Fruit fly (Drosophila melanogaster) whole organism, wandering third instar larva: ENCODE measurements around the gene Faf2.

Experiments used
- Abd-B ChIP-seq: fragments of >200 bp; optimal IDR thresholded peaks from 2 replicates; lab custom pipeline; 2017; ENCODE audit warnings: missing biosample characterization, missing genetic modification characterization
- CG32264 ChIP-seq: fragments of 200-800 bp; sonication (Bioruptor generic); optimal IDR thresholded peaks from 2 replicates; lab custom pipeline; 2016; ENCODE audit warnings: missing biosample characterization, missing genetic modification characterization
- CG9705 ChIP-seq: fragments of 200-800 bp; sonication (Bioruptor generic); optimal IDR thresholded peaks from 2 replicates; lab custom pipeline; 2018; ENCODE audit warnings: missing biosample characterization, mild to moderate bottlenecking, missing genetic modification characterization
- CrebA ChIP-seq: fragments of 200-800 bp; sonication (Bioruptor generic); optimal IDR thresholded peaks from 2 replicates; lab custom pipeline; 2016; ENCODE audit warnings: missing biosample characterization, mild to moderate bottlenecking, missing genetic modification characterization, borderline replicate concordance
- Dfd ChIP-seq: fragments of >200 bp; optimal IDR thresholded peaks from 2 replicates; lab custom pipeline; 2017; ENCODE audit warnings: missing biosample characterization, missing genetic modification characterization
- Dif ChIP-seq: fragments of 200-275, 200-300 bp; sonication (Bioruptor generic); optimal IDR thresholded peaks from 2 replicates; lab custom pipeline; 2018; ENCODE audit warnings: missing biosample characterization, missing genetic modification characterization; ENCODE audit not compliant: partially characterized antibody
- GATAd ChIP-seq: sonication (Bioruptor generic); optimal IDR thresholded peaks from 2 replicates; lab custom pipeline; 2016; ENCODE audit warnings: missing biosample characterization, missing genetic modification characterization
- HLH106 ChIP-seq: fragments of 200-800 bp; optimal IDR thresholded peaks from 3 replicates; lab custom pipeline; 2019; ENCODE audit warnings: missing biosample characterization, mild to moderate bottlenecking, missing genetic modification characterization, moderate library complexity
- Hnf4 ChIP-seq: fragments of 200-800 bp; sonication (Bioruptor generic); optimal IDR thresholded peaks from 2 replicates; lab custom pipeline; 2016; ENCODE audit warnings: missing biosample characterization, mild to moderate bottlenecking, missing genetic modification characterization
- Hr78 ChIP-seq: fragments of >200 bp; optimal IDR thresholded peaks from 2 replicates; lab custom pipeline; 2017; ENCODE audit warnings: missing biosample characterization, missing genetic modification characterization
- Myc ChIP-seq: fragments of >200 bp; optimal IDR thresholded peaks from 2 replicates; lab custom pipeline; 2017
- N ChIP-seq: fragments of >200 bp; optimal IDR thresholded peaks from 2 replicates; lab custom pipeline; 2018; ENCODE audit warnings: missing biosample characterization, missing external identifiers, missing genetic modification characterization
- OdsH ChIP-seq: fragments of 200-800 bp; sonication (Bioruptor generic); optimal IDR thresholded peaks from 2 replicates; lab custom pipeline; 2016; ENCODE audit warnings: missing biosample characterization, mild to moderate bottlenecking, missing genetic modification characterization
- Rel ChIP-seq, 2 experiments: fragments of 200-800 bp; sonication (Bioruptor generic) in 1 of 2; optimal IDR thresholded peaks; 2 replicates in 1 of 2; 3 replicates in 1 of 2; lab custom pipeline; 2016 to 2019; ENCODE audit warnings: mild to moderate bottlenecking in 2 of 2, missing biosample characterization in 2 of 2, missing genetic modification characterization in 2 of 2, moderate library complexity in 1 of 2
- Sp1 ChIP-seq: fragments of 200-800 bp; sonication (Bioruptor generic); optimal IDR thresholded peaks from 3 replicates; lab custom pipeline; 2019; ENCODE audit warnings: missing biosample characterization, mild to moderate bottlenecking, missing genetic modification characterization, moderate library complexity
- Vsx2 ChIP-seq: fragments of 200-300, 225-300 bp; sonication (Bioruptor generic); optimal IDR thresholded peaks from 2 replicates; lab custom pipeline; 2018; ENCODE audit warnings: missing biosample characterization, missing genetic modification characterization; ENCODE audit not compliant: partially characterized antibody
- br ChIP-seq: fragments of 200-800 bp; sonication (Bioruptor generic); optimal IDR thresholded peaks from 2 replicates; lab custom pipeline; 2016; ENCODE audit warnings: missing biosample characterization, missing genetic modification characterization
- brk ChIP-seq: fragments of 200-800 bp; sonication (Bioruptor generic); optimal IDR thresholded peaks from 2 replicates; lab custom pipeline; 2016; ENCODE audit warnings: missing biosample characterization, mild to moderate bottlenecking, missing genetic modification characterization
- dl ChIP-seq, 2 experiments: fragments of 175-275, 200-275 bp in 1 of 2; fragments of 200-275 bp in 1 of 2; sonication (Bioruptor generic); optimal IDR thresholded peaks; lab custom pipeline; 2018; ENCODE audit warnings: mild to moderate bottlenecking in 2 of 2, missing biosample characterization in 2 of 2, missing genetic modification characterization in 2 of 2, moderate library complexity in 2 of 2; ENCODE audit not compliant: partially characterized antibody in 2 of 2, insufficient read depth in 1 of 2
- dmrt93B ChIP-seq: fragments of 200-800 bp; sonication (Bioruptor generic); optimal IDR thresholded peaks from 2 replicates; lab custom pipeline; 2018; ENCODE audit warnings: missing biosample characterization, mild to moderate bottlenecking, missing genetic modification characterization
- ey ChIP-seq: fragments of 200-800 bp; sonication (Bioruptor generic); optimal IDR thresholded peaks from 2 replicates; lab custom pipeline; 2016; ENCODE audit warnings: missing biosample characterization, missing genetic modification characterization
- foxo ChIP-seq, 2 experiments: fragments of 200-800 bp; sonication (Bioruptor generic); optimal IDR thresholded peaks; 2 replicates in 1 of 2; 3 replicates in 1 of 2; lab custom pipeline; 2016 to 2017; ENCODE audit warnings: missing biosample characterization in 2 of 2, missing genetic modification characterization in 2 of 2
- fru ChIP-seq: fragments of 200-800 bp; sonication (Bioruptor generic); optimal IDR thresholded peaks from 3 replicates; lab custom pipeline; 2016; ENCODE audit warnings: missing biosample characterization, mild to moderate bottlenecking, missing genetic modification characterization
- h ChIP-seq: fragments of 200-800 bp; sonication (Bioruptor generic); optimal IDR thresholded peaks from 3 replicates; lab custom pipeline; 2016; ENCODE audit warnings: missing biosample characterization, mild to moderate bottlenecking, missing genetic modification characterization
- jim ChIP-seq: fragments of 175-275, 200-325 bp; sonication (Bioruptor generic); optimal IDR thresholded peaks from 2 replicates; lab custom pipeline; 2016; ENCODE audit warnings: missing biosample characterization, mild to moderate bottlenecking, missing genetic modification characterization
- lola ChIP-seq: fragments of >200 bp; optimal IDR thresholded peaks from 2 replicates; lab custom pipeline; 2017; ENCODE audit warnings: missing biosample characterization, missing genetic modification characterization
- pan ChIP-seq: fragments of >200 bp; optimal IDR thresholded peaks from 2 replicates; lab custom pipeline; 2017
- psq ChIP-seq: fragments of 200-800 bp; sonication (Bioruptor generic); optimal IDR thresholded peaks from 3 replicates; lab custom pipeline; 2017; ENCODE audit warnings: missing biosample characterization, mild to moderate bottlenecking, missing genetic modification characterization, moderate library complexity
- rgr ChIP-seq: fragments of 200-800 bp; sonication (Bioruptor generic); optimal IDR thresholded peaks from 3 replicates; lab custom pipeline; 2016; ENCODE audit warnings: missing biosample characterization, mild to moderate bottlenecking, missing genetic modification characterization
- sage ChIP-seq: fragments of 200-800 bp; sonication (Bioruptor generic); optimal IDR thresholded peaks from 2 replicates; lab custom pipeline; 2016; ENCODE audit warnings: missing biosample characterization, mild to moderate bottlenecking, missing genetic modification characterization
- sv ChIP-seq: fragments of 200-800 bp; sonication (Bioruptor generic); optimal IDR thresholded peaks from 3 replicates; lab custom pipeline; 2016; ENCODE audit warnings: missing biosample characterization, missing genetic modification characterization
- tai ChIP-seq: sonication (Bioruptor generic); optimal IDR thresholded peaks from 2 replicates; lab custom pipeline; 2016; ENCODE audit warnings: missing biosample characterization, missing genetic modification characterization
- usp ChIP-seq: fragments of >200 bp; optimal IDR thresholded peaks from 2 replicates; lab custom pipeline; 2017; ENCODE audit warnings: missing biosample characterization, missing genetic modification characterization

Faf2 gene

dm6 chr2L:18751337-18751736 lies 42.8 kb upstream of the Faf2 start:
- TF ChIP-seq fru (GFP tag; lab: Kevin White, UChicago) (no peak), CrebA (GFP tag; lab: Kevin White, UChicago) (no peak), Hnf4 (GFP tag; lab: Kevin White, UChicago) (no peak), h (GFP tag; lab: Kevin White, UChicago) (no peak), pan (lab: Kevin White, UChicago) (no peak), HLH106 (tag; lab: Kevin White, UChicago) (no peak), Hr78 (no peak), Sp1 (no peak), foxo (GFP tag; optimal IDR thresholded peaks at IDR 0.05; lab: Kevin White, UChicago) (no peak), psq (GFP tag; lab: Kevin White, UChicago) (no peak)
- TF ChIP-seq, all 38 proteins: peak for 0

dm6 chr2L:18746694-18747093 lies 38.2 kb upstream of the Faf2 start:
- TF ChIP-seq Dif (no peak), pan (lab: Kevin White, UChicago) (no peak), lola (GFP tag; lab: Kevin White, UChicago) (no peak), Abd-B (no peak), sv (GFP tag; lab: Kevin White, UChicago) (no peak), OdsH (GFP tag; lab: Kevin White, UChicago) (no peak), Rel (GFP tag; optimal IDR thresholded peaks at IDR 0.05; lab: Kevin White, UChicago) (no peak), Rel (tag; optimal IDR thresholded peaks at IDR 0.05; lab: Kevin White, UChicago) (no peak), ey (GFP tag; lab: Kevin White, UChicago) (no peak), tai (no peak), Dfd (GFP tag; lab: Kevin White, UChicago) (no peak), N (no peak)
- TF ChIP-seq, all 38 proteins: peak for 0

- TF ChIP-seq Myc = no peak
- TF ChIP-seq Dfd (GFP tag; lab: Kevin White, UChicago) = peak; percentile 62
These were observed 37.0 kb upstream of the Faf2 start for dm6 chr2L:18745454-18745853.

dm6 chr2L:18743896-18744295 lies 35.4 kb upstream of the Faf2 start:
- TF ChIP-seq dl (GFP tag; optimal IDR thresholded peaks at IDR 0.05; lab: Kevin White, UChicago; ENCODE audit: insufficient read depth in 1 of 2, partially characterized antibody in 2 of 2) = no peak
- TF ChIP-seq brk (GFP tag; lab: Kevin White, UChicago) = no peak
- TF ChIP-seq GATAd (GFP tag; lab: Kevin White, UChicago) = no peak
- no peak for TF ChIP-seq Hr78
- TF ChIP-seq usp (GFP tag; lab: Kevin White, UChicago) = no peak
- no peak for TF ChIP-seq dmrt93B (GFP tag; lab: Kevin White, UChicago)
- TF ChIP-seq N = no peak
- TF ChIP-seq CG9705 (GFP tag; lab: Kevin White, UChicago) = no peak
- TF ChIP-seq Vsx2 (GFP tag; lab: Kevin White, UChicago) = no peak
- no peak for TF ChIP-seq Abd-B
- no peak for TF ChIP-seq CrebA (GFP tag; lab: Kevin White, UChicago)
- no peak for TF ChIP-seq foxo (GFP tag; optimal IDR thresholded peaks at IDR 0.05; lab: Kevin White, UChicago)
- TF ChIP-seq jim = no peak
- TF ChIP-seq Myc = no peak

dm6 chr2L:18742710-18743109 lies 34.2 kb upstream of the Faf2 start:
- no peak for TF ChIP-seq pan (lab: Kevin White, UChicago)
- TF ChIP-seq ey (GFP tag; lab: Kevin White, UChicago) = no peak
- no peak for TF ChIP-seq Vsx2 (GFP tag; lab: Kevin White, UChicago)
- TF ChIP-seq CG9705 (GFP tag; lab: Kevin White, UChicago) = no peak
- TF ChIP-seq Dif = no peak
- no peak for TF ChIP-seq sage (GFP tag; lab: Kevin White, UChicago)
- TF ChIP-seq N = no peak
- no peak for TF ChIP-seq usp (GFP tag; lab: Kevin White, UChicago)
- no peak for TF ChIP-seq OdsH (GFP tag; lab: Kevin White, UChicago)
- TF ChIP-seq CG32264 (GFP tag; lab: Kevin White, UChicago) = no peak
- no peak for TF ChIP-seq br (GFP tag; lab: Kevin White, UChicago)
- no peak for TF ChIP-seq tai
- no peak for TF ChIP-seq rgr (GFP tag; lab: Kevin White, UChicago)
- TF ChIP-seq psq (GFP tag; lab: Kevin White, UChicago) = no peak
- TF ChIP-seq lola (GFP tag; lab: Kevin White, UChicago) = no peak
- TF ChIP-seq CrebA (GFP tag; lab: Kevin White, UChicago) = no peak
- TF ChIP-seq, all 38 proteins: peak for 0
